Worm (Caenorhabditis elegans): ENCODE results near the gene spp-29.

DNA sequence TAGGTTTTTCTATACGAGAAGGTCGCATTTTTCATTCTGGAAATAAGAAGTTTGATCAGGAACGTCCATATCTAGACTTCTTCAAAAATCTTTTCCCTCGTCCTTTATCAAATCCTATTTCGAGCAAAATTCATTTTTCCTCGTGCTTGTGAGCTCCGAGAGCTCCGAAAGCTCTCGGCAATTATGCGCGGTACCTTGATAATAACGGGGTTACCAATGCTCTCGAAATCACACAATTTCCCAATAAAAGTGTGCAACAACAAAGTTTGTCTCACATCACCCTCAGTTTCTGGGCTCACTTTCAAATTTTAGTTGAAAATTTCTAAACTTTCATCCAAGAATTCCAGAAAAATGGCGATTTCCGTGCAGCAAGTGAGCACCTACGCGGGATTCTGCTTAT, 28.1 kb downstream of the spp-29 start, which contains the start of gene str-89:
- TF ChIP-seq egrh-3 (GFP tag; IDR thresholded peaks at IDR 0.05) (no peak), attf-3 (GFP tag; conservative IDR thresholded peaks at IDR 0.05) (no peak), B0261.1 (tag; optimal IDR thresholded peaks at IDR 0.05) (no peak), tbx-9 (tag; optimal IDR thresholded peaks at IDR 0.05; ENCODE audit: borderline replicate concordance) (no peak), efl-1 (GFP tag; optimal IDR thresholded peaks at IDR 0.05) (no peak), nfya-1 (tag; optimal IDR thresholded peaks at IDR 0.05; ENCODE audit: borderline replicate concordance, insufficient read depth) (no peak), pha-4 (tag; optimal IDR thresholded peaks at IDR 0.05) (no peak), F49E8.2 (tag; optimal IDR thresholded peaks at IDR 0.05; ENCODE audit: insufficient read depth) (no peak), sea-2 (GFP tag; IDR thresholded peaks at IDR 0.05) (no peak), die-1 (tag; optimal IDR thresholded peaks at IDR 0.05) (no peak)

Measured in whole organism, young adult.